Fruit fly (Drosophila melanogaster): ENCODE measurements around the gene mrva.
A peak's percentile ranks its signal among the peaks of the same experiment; 100 is the strongest.

Gene mrva

dm6 chr3L:7323348-7323747 lies 5.3 kb downstream of the mrva start, which contains the start of the genes RhoGEF4 and Rint1:
RhoGEF4 (minus strand) TSS chr3L:7323411.
Rint1 (plus strand) TSS chr3L:7323619.
- peak; percentile 55; the same call in 1 of the 3 replicates for TF ChIP-seq CG6163 (GFP tag; IDR thresholded peaks at IDR 0.05)
- no peak for TF ChIP-seq Hr38 (GFP tag; optimal IDR thresholded peaks at IDR 0.05)
- peak; percentile 57 for TF ChIP-seq acj6 (GFP tag; optimal IDR thresholded peaks at IDR 0.05)
- TF ChIP-seq dsx (GFP tag; optimal IDR thresholded peaks at IDR 0.05; ENCODE audit: poor library complexity, severe bottlenecking): peak; percentile 6
- TF ChIP-seq Sox14 (GFP tag; optimal IDR thresholded peaks at IDR 0.05): peak; percentile 61
- TF ChIP-seq Eip78C (GFP tag): peak; percentile 76
- TF ChIP-seq CG9139 (GFP tag; optimal IDR thresholded peaks at IDR 0.05): no peak
- TF ChIP-seq CG6808 (GFP tag; optimal IDR thresholded peaks at IDR 0.05): no peak
- peak; percentile 1 for TF ChIP-seq CG1621 (tag; optimal IDR thresholded peaks at IDR 0.05)
- TF ChIP-seq salr (GFP tag; optimal IDR thresholded peaks at IDR 0.05): no peak
- peak; percentile 16 for TF ChIP-seq net (GFP tag; optimal IDR thresholded peaks at IDR 0.05)
- TF ChIP-seq Gug (GFP tag; IDR thresholded peaks at IDR 0.05): peak; percentile 60
- TF ChIP-seq CG10669 (GFP tag; optimal IDR thresholded peaks at IDR 0.05): peak; percentile 6
- peak; percentile 58 for TF ChIP-seq CG3032 (tag; optimal IDR thresholded peaks at IDR 0.05)
- peak; percentile 60 for TF ChIP-seq lz (GFP tag; optimal IDR thresholded peaks at IDR 0.05)
- TF ChIP-seq Sox15 (GFP tag; optimal IDR thresholded peaks at IDR 0.05): peak; percentile 45
- peak; percentile 10 for TF ChIP-seq CG6792 (GFP tag; optimal IDR thresholded peaks at IDR 0.05)
- no peak for TF ChIP-seq CG10631 (GFP tag; optimal IDR thresholded peaks at IDR 0.05)
- TF ChIP-seq CG11902 (GFP tag; optimal IDR thresholded peaks at IDR 0.05): peak; percentile 44
- TF ChIP-seq cyc (GFP tag; optimal IDR thresholded peaks at IDR 0.05): peak; percentile 64
- peak; percentile 40 for TF ChIP-seq CG3919 (GFP tag; optimal IDR thresholded peaks at IDR 0.05)
- peak; percentile 63 for TF ChIP-seq CG31627 (GFP tag; optimal IDR thresholded peaks at IDR 0.05)
- TF ChIP-seq Hr39 (GFP tag; optimal IDR thresholded peaks at IDR 0.05): peak; percentile 57
- TF ChIP-seq Ets21C (GFP tag; optimal IDR thresholded peaks at IDR 0.05): no peak
- TF ChIP-seq CG32006 (GFP tag; optimal IDR thresholded peaks at IDR 0.05): no peak
- no peak for TF ChIP-seq OdsH (GFP tag; optimal IDR thresholded peaks at IDR 0.05)
- no peak for TF ChIP-seq CG8319 (GFP tag; optimal IDR thresholded peaks at IDR 0.05)
- no peak for TF ChIP-seq CG8632 (GFP tag; optimal IDR thresholded peaks at IDR 0.05)
- peak; percentile 54 for TF ChIP-seq esn (GFP tag; optimal IDR thresholded peaks at IDR 0.05)
- peak; percentile 33 for TF ChIP-seq Ets96B (tag; optimal IDR thresholded peaks at IDR 0.05)
- TF ChIP-seq Met (GFP tag; optimal IDR thresholded peaks at IDR 0.05): no peak
- no peak for TF ChIP-seq dac (GFP tag; optimal IDR thresholded peaks at IDR 0.05)
- TF ChIP-seq eg (GFP tag; IDR thresholded peaks at IDR 0.05): peak; percentile 52; the same call in 2 of the 3 replicates
- TF ChIP-seq CG34406 (GFP tag; optimal IDR thresholded peaks at IDR 0.05): peak; percentile 32
- TF ChIP-seq fkh (GFP tag; optimal IDR thresholded peaks at IDR 0.05): no peak
- TF ChIP-seq CG6276 (GFP tag; optimal IDR thresholded peaks at IDR 0.05): no peak
- TF ChIP-seq achi (GFP tag; optimal IDR thresholded peaks at IDR 0.05): peak; percentile 39
- TF ChIP-seq Smox (GFP tag; optimal IDR thresholded peaks at IDR 0.05): no peak

dm6 chr3L:7319768-7320167 lies 8.9 kb downstream of the mrva start, which contains the start of gene CG8607:
CG8607 (plus strand) TSS chr3L:7320068.
- TF ChIP-seq CG8319 (GFP tag; optimal IDR thresholded peaks at IDR 0.05): no peak
- no peak for TF ChIP-seq cyc (GFP tag; optimal IDR thresholded peaks at IDR 0.05)
- TF ChIP-seq lz (GFP tag; optimal IDR thresholded peaks at IDR 0.05): no peak
- no peak for TF ChIP-seq CG11902 (GFP tag; optimal IDR thresholded peaks at IDR 0.05)
- TF ChIP-seq topi (GFP tag; optimal IDR thresholded peaks at IDR 0.05): no peak
- no peak for TF ChIP-seq Eip78C (GFP tag)
- TF ChIP-seq pdm3 (GFP tag; optimal IDR thresholded peaks at IDR 0.05): no peak
- TF ChIP-seq CG6792 (GFP tag; optimal IDR thresholded peaks at IDR 0.05): no peak
- no peak for TF ChIP-seq achi (GFP tag; optimal IDR thresholded peaks at IDR 0.05)
- TF ChIP-seq CG15336 (GFP tag; IDR thresholded peaks at IDR 0.05): no peak
- TF ChIP-seq Gug (GFP tag; IDR thresholded peaks at IDR 0.05): no peak
- TF ChIP-seq Sox14 (GFP tag; optimal IDR thresholded peaks at IDR 0.05): no peak
- TF ChIP-seq ss (GFP tag; optimal IDR thresholded peaks at IDR 0.05): no peak
- no peak for TF ChIP-seq Blimp-1 (GFP tag; optimal IDR thresholded peaks at IDR 0.05)
- TF ChIP-seq acj6 (GFP tag; optimal IDR thresholded peaks at IDR 0.05): no peak
- no peak for TF ChIP-seq fkh (GFP tag; optimal IDR thresholded peaks at IDR 0.05)
- no peak for TF ChIP-seq CG11762 (GFP tag; optimal IDR thresholded peaks at IDR 0.05; ENCODE audit: insufficient read depth)

Measured in whole organism, prepupa.